Worm (Caenorhabditis elegans): ENCODE results near the gene AH6.17.

Gene AH6.17

ce11 chrII:9566045-9566444 lies 43.1 kb downstream of the AH6.17 start:
- TF ChIP-seq nhr-2 (tag; optimal IDR thresholded peaks at IDR 0.05) (no peak), unc-62 (GFP tag; optimal IDR thresholded peaks at IDR 0.05) (peak; percentile 17), nhr-76 (tag; optimal IDR thresholded peaks at IDR 0.05) (no peak), elt-3 (tag; optimal IDR thresholded peaks at IDR 0.05) (no peak), sem-2 (GFP tag; optimal IDR thresholded peaks at IDR 0.05) (peak; percentile 90), nhr-28 (tag; optimal IDR thresholded peaks at IDR 0.05) (no peak), snpc-4 (tag; optimal IDR thresholded peaks at IDR 0.05) (no peak), zip-8 (tag; optimal IDR thresholded peaks at IDR 0.05) (no peak), M03D4.4 (tag; optimal IDR thresholded peaks at IDR 0.05) (peak; percentile 94), lsy-2 (tag; optimal IDR thresholded peaks at IDR 0.05) (no peak), lin-32 (GFP tag; optimal IDR thresholded peaks at IDR 0.05) (peak; percentile 86), nhr-12 (tag; optimal IDR thresholded peaks at IDR 0.05) (no peak), nhr-237 (tag; optimal IDR thresholded peaks at IDR 0.05) (no peak), lin-13 (tag; optimal IDR thresholded peaks at IDR 0.05) (no peak), ceh-43 (GFP tag; optimal IDR thresholded peaks at IDR 0.05) (peak; percentile 90), mep-1 (tag; optimal IDR thresholded peaks at IDR 0.05) (peak; percentile 6), blmp-1 (tag; optimal IDR thresholded peaks at IDR 0.05) (no peak), ces-1 (GFP tag; optimal IDR thresholded peaks at IDR 0.05) (peak; percentile 21), unc-120 (tag; optimal IDR thresholded peaks at IDR 0.05; ENCODE audit: poor library complexity, severe bottlenecking) (peak; percentile 84), unc-39 (tag; optimal IDR thresholded peaks at IDR 0.05) (peak; percentile 57), drap-1 (GFP tag; optimal IDR thresholded peaks at IDR 0.05) (peak; percentile 92), pha-4 (tag; optimal IDR thresholded peaks at IDR 0.05) (no peak), hlh-1 (tag; optimal IDR thresholded peaks at IDR 0.05) (peak; percentile 23), cnd-1 (tag; optimal IDR thresholded peaks at IDR 0.05) (peak; percentile 93), bed-3 (GFP tag; optimal IDR thresholded peaks at IDR 0.05) (peak; percentile 85), ceh-39 (tag; optimal IDR thresholded peaks at IDR 0.05) (no peak), ceh-83 (GFP tag; optimal IDR thresholded peaks at IDR 0.05) (peak; percentile 91), mab-5 (tag; optimal IDR thresholded peaks at IDR 0.05) (no peak), sptf-1 (tag; optimal IDR thresholded peaks at IDR 0.05) (peak; percentile 95), ham-2 (GFP tag; optimal IDR thresholded peaks at IDR 0.05) (peak; percentile 75), tbx-8 (GFP tag; optimal IDR thresholded peaks at IDR 0.05) (peak; percentile 85), ztf-11 (tag; optimal IDR thresholded peaks at IDR 0.05) (peak; percentile 22), mls-2 (tag; optimal IDR thresholded peaks at IDR 0.05) (peak; percentile 95), elt-1 (tag; optimal IDR thresholded peaks at IDR 0.05; ENCODE audit: borderline replicate concordance, insufficient read depth) (no peak), flh-1 (GFP tag; optimal IDR thresholded peaks at IDR 0.05) (peak; percentile 79)

Data from whole organism, mixed stage, embryonic.